Worm (Caenorhabditis elegans): Measurements from ENCODE around the gene F49H6.15.

DNA sequence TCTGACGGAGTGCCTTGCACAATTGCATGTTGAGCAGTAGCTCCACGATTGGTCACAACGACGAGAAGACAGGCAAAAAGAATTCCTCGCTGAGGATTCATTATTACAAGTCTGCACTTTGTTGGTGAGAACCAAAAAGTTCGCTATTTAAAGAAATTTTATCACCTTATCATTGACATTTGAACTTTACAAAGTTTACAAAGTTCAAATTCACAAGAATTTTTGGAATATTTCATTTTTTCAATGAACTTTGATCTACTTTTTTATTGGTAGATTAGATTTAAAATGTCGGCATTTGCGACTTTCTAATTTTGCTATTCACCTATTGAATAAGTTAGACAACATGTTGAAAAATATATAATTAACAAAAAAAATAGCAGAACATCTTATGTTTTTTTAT lies at the start of gene F49H6.15:
- TF ChIP-seq Y55F3AM.14 (GFP tag; optimal IDR thresholded peaks at IDR 0.05), result no peak
- TF ChIP-seq unc-39 (tag; optimal IDR thresholded peaks at IDR 0.05), result no peak
- no peak for TF ChIP-seq mdl-1 (tag; optimal IDR thresholded peaks at IDR 0.05)
- no peak for TF ChIP-seq R02D3.7 (tag; optimal IDR thresholded peaks at IDR 0.05)
- TF ChIP-seq lin-39 (tag; optimal IDR thresholded peaks at IDR 0.05), result no peak
- no peak for TF ChIP-seq mbf-1 (tag; optimal IDR thresholded peaks at IDR 0.05)
- TF ChIP-seq lin-13 (GFP tag; optimal IDR thresholded peaks at IDR 0.05), result no peak
- TF ChIP-seq ceh-82 (tag; optimal IDR thresholded peaks at IDR 0.05), result no peak
- no peak for TF ChIP-seq elt-1 (tag; optimal IDR thresholded peaks at IDR 0.05)
- no peak for TF ChIP-seq snpc-4 (tag; optimal IDR thresholded peaks at IDR 0.05)
